Worm (Caenorhabditis elegans) whole organism, mixed stage, embryonic: ENCODE data around the gene sri-57.

Experiments used
- M03D4.4 ChIP-seq: sonication (generic microtip); optimal IDR thresholded peaks from 2 replicates; lab custom pipeline; 2017; ENCODE audit warnings: mild to moderate bottlenecking, missing genetic modification characterization, missing compliant biosample characterization
- bed-3 ChIP-seq: fragments of 200-800 bp; sonication (Bioruptor generic); optimal IDR thresholded peaks from 3 replicates; lab custom pipeline; 2018; ENCODE audit warnings: mild to moderate bottlenecking, missing genetic modification characterization, moderate library complexity, missing compliant biosample characterization
- ceh-43 ChIP-seq: fragments of 200-800 bp; sonication (Bioruptor generic); optimal IDR thresholded peaks from 2 replicates; lab custom pipeline; 2018; ENCODE audit warnings: mild to moderate bottlenecking, missing genetic modification characterization, moderate library complexity, missing compliant biosample characterization
- ceh-83 ChIP-seq: fragments of 200-800 bp; sonication (Bioruptor generic); optimal IDR thresholded peaks from 2 replicates; lab custom pipeline; 2018; ENCODE audit warnings: mild to moderate bottlenecking, missing genetic modification characterization, missing compliant biosample characterization
- ces-1 ChIP-seq: fragments of 150-350 bp; optimal IDR thresholded peaks from 2 replicates; lab custom pipeline; 2014; ENCODE audit warnings: missing biosample characterization, missing genetic modification reagents, missing genetic modification characterization
- cnd-1 ChIP-seq: fragments of 200-800 bp; sonication (Bioruptor generic); optimal IDR thresholded peaks from 2 replicates; lab custom pipeline; 2018; ENCODE audit warnings: mild to moderate bottlenecking, missing genetic modification characterization, missing compliant biosample characterization
- drap-1 ChIP-seq: fragments of 200-800 bp; sonication (Bioruptor generic); optimal IDR thresholded peaks from 3 replicates; lab custom pipeline; 2018; ENCODE audit warnings: mild to moderate bottlenecking, missing genetic modification characterization, missing compliant biosample characterization
- elt-1 ChIP-seq: sonication (generic microtip); optimal IDR thresholded peaks from 2 replicates; lab custom pipeline; 2017; ENCODE audit warnings: missing genetic modification characterization, mild to moderate bottlenecking, missing compliant biosample characterization, antibody characterized with exemption, moderate library complexity, borderline replicate concordance; ENCODE audit not compliant: insufficient read depth
- elt-3 ChIP-seq: fragments of 150-350 bp; optimal IDR thresholded peaks from 2 replicates; lab custom pipeline; 2014; ENCODE audit warnings: missing biosample characterization, missing genetic modification characterization
- flh-1 ChIP-seq: fragments of 200-800 bp; sonication (Bioruptor generic); optimal IDR thresholded peaks from 2 replicates; lab custom pipeline; 2018; ENCODE audit warnings: mild to moderate bottlenecking, missing genetic modification characterization, moderate library complexity, missing compliant biosample characterization
- ham-2 ChIP-seq: fragments of 200-800 bp; sonication (Bioruptor generic); optimal IDR thresholded peaks from 2 replicates; lab custom pipeline; 2018; ENCODE audit warnings: mild to moderate bottlenecking, missing genetic modification characterization, missing compliant biosample characterization
- hlh-1 ChIP-seq: fragments of 150-350 bp; optimal IDR thresholded peaks from 2 replicates; lab custom pipeline; 2014; ENCODE audit warnings: missing biosample characterization, missing genetic modification reagents, missing genetic modification characterization
- lin-13 ChIP-seq: fragments of 150-350 bp; optimal IDR thresholded peaks from 2 replicates; lab custom pipeline; 2014; ENCODE audit warnings: missing biosample characterization, missing genetic modification characterization
- lin-32 ChIP-seq: fragments of 200-800 bp; sonication (Bioruptor generic); optimal IDR thresholded peaks from 2 replicates; lab custom pipeline; 2018; ENCODE audit warnings: mild to moderate bottlenecking, missing genetic modification characterization, missing compliant biosample characterization
- lsy-2 ChIP-seq: fragments of 150-350 bp; optimal IDR thresholded peaks from 2 replicates; lab custom pipeline; 2014; ENCODE audit warnings: missing biosample characterization, missing genetic modification characterization
- mab-5 ChIP-seq: fragments of 150-350 bp; optimal IDR thresholded peaks from 2 replicates; lab custom pipeline; 2014; ENCODE audit warnings: missing biosample characterization, missing genetic modification characterization
- mls-2 ChIP-seq: sonication (generic microtip); optimal IDR thresholded peaks from 2 replicates; lab custom pipeline; 2016; ENCODE audit warnings: mild to moderate bottlenecking, missing genetic modification characterization, moderate library complexity, missing compliant biosample characterization
- nhr-12 ChIP-seq: fragments of 150-350 bp; optimal IDR thresholded peaks from 2 replicates; lab custom pipeline; 2014; ENCODE audit warnings: missing biosample characterization, missing genetic modification characterization
- nhr-2 ChIP-seq: fragments of 150-350 bp; optimal IDR thresholded peaks from 2 replicates; lab custom pipeline; 2014; ENCODE audit warnings: missing biosample characterization, missing genetic modification characterization
- nhr-237 ChIP-seq: fragments of 150-350 bp; optimal IDR thresholded peaks from 2 replicates; lab custom pipeline; 2014; ENCODE audit warnings: missing biosample characterization, missing genetic modification characterization
- nhr-28 ChIP-seq: fragments of 150-350 bp; optimal IDR thresholded peaks from 2 replicates; lab custom pipeline; 2014; ENCODE audit warnings: missing biosample characterization, missing genetic modification characterization
- nhr-76 ChIP-seq: sonication (generic microtip); optimal IDR thresholded peaks from 2 replicates; lab custom pipeline; 2017; ENCODE audit warnings: missing biosample characterization, missing genetic modification characterization
- pha-4 ChIP-seq: fragments of 150-350 bp; optimal IDR thresholded peaks from 2 replicates; lab custom pipeline; 2018; ENCODE audit warnings: missing biosample characterization, missing genetic modification reagents, missing genetic modification characterization
- snpc-4 ChIP-seq: fragments of 150-350 bp; optimal IDR thresholded peaks from 2 replicates; lab custom pipeline; 2014; ENCODE audit warnings: missing biosample characterization, missing genetic modification characterization
- sptf-1 ChIP-seq: sonication (generic microtip); optimal IDR thresholded peaks from 2 replicates; lab custom pipeline; 2017; ENCODE audit warnings: mild to moderate bottlenecking, missing genetic modification characterization, moderate library complexity, missing compliant biosample characterization
- tbx-8 ChIP-seq: fragments of 200-800 bp; sonication (Bioruptor generic); optimal IDR thresholded peaks from 2 replicates; lab custom pipeline; 2018; ENCODE audit warnings: mild to moderate bottlenecking, missing genetic modification characterization, moderate library complexity, missing compliant biosample characterization
- unc-120 ChIP-seq: sonication (generic microtip); optimal IDR thresholded peaks from 2 replicates; lab custom pipeline; 2017; ENCODE audit warnings: missing genetic modification characterization, missing compliant biosample characterization; ENCODE audit not compliant: poor library complexity, severe bottlenecking
- unc-39 ChIP-seq: fragments of 150-350 bp; optimal IDR thresholded peaks from 2 replicates; lab custom pipeline; 2014; ENCODE audit warnings: missing biosample characterization, missing genetic modification characterization
- unc-62 ChIP-seq: fragments of 150-350 bp; optimal IDR thresholded peaks from 2 replicates; lab custom pipeline; 2014; ENCODE audit warnings: missing biosample characterization, missing genetic modification reagents, missing genetic modification characterization
- ztf-11 ChIP-seq: fragments of 150-350 bp; optimal IDR thresholded peaks from 2 replicates; lab custom pipeline; 2014; ENCODE audit warnings: missing biosample characterization, missing genetic modification characterization

The sri-57 gene

ce11 chrII:2709942-2710341, 37.7 kb upstream of the sri-57 start, which contains the start of gene T05A8.1:
T05A8.1 (minus strand) TSS chrII:2710042.
- TF ChIP-seq nhr-76 (tag; lab: Kevin White, UChicago) (no peak), ham-2 (GFP tag; lab: Kevin White, UChicago) (no peak), lsy-2 (no peak), unc-62 (GFP tag; lab: Kevin White, UChicago) (no peak), elt-3 (tag; lab: Kevin White, UChicago) (no peak), bed-3 (GFP tag; lab: Kevin White, UChicago) (no peak), mls-2 (tag; lab: Kevin White, UChicago) (no peak), hlh-1 (tag; lab: Kevin White, UChicago) (no peak), nhr-2 (no peak), unc-39 (tag; lab: Kevin White, UChicago) (no peak), cnd-1 (tag; lab: Kevin White, UChicago) (no peak), elt-1 (no peak)

ce11 chrII:2707872-2708271, 35.7 kb upstream of the sri-57 start, which contains the start of gene Y47G7B.2:
Y47G7B.2 (minus strand) TSS chrII:2708014.
- TF ChIP-seq mab-5 (tag; lab: Kevin White, UChicago) (no peak), M03D4.4 (tag; lab: Kevin White, UChicago) (no peak), sptf-1 (tag; lab: Kevin White, UChicago) (no peak), ceh-83 (GFP tag; lab: Kevin White, UChicago) (no peak)

DNA sequence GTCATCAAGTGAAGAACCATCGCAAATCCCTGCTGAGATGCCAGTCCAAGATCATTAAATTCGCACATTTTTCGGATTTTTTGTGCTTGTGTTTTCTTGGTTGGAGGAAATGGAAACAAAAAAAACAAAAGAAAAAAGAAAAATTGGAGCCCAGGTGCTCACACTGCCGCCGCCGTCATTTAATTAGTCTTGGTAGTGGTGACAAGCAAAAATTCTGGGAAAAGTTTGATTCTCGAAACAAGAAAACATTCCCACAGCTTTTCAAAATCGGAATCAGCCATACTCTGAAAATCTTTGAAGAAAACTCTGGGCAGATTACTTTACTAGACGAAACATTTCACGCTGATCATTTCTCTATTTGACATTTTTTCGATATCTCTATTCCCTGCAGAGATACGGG, 33.0 kb upstream of the sri-57 start, which contains the start of gene srh-128:
TSS of gene srh-128 (minus strand) at position 101 of the 400 bp plus-strand sequence.
- TF ChIP-seq ztf-11 (tag; lab: Kevin White, UChicago) (no peak), flh-1 (GFP tag; lab: Kevin White, UChicago) (no peak), sptf-1 (tag; lab: Kevin White, UChicago) (no peak)

ce11 chrII:2702757-2703156, 30.5 kb upstream of the sri-57 start, which contains the start of gene sri-60:
sri-60 (minus strand) TSS chrII:2702857.
- TF ChIP-seq lin-13 (tag; lab: Kevin White, UChicago) (no peak), unc-62 (GFP tag; lab: Kevin White, UChicago) (no peak), ces-1 (GFP tag; lab: Kevin White, UChicago) (no peak), nhr-12 (no peak), sptf-1 (tag; lab: Kevin White, UChicago) (no peak), unc-39 (tag; lab: Kevin White, UChicago) (no peak), pha-4 (tag; lab: Kevin White, UChicago) (no peak), nhr-28 (tag; lab: Kevin White, UChicago) (no peak), flh-1 (GFP tag; lab: Kevin White, UChicago) (no peak), unc-120 (no peak), tbx-8 (GFP tag; lab: Kevin White, UChicago) (no peak), elt-3 (tag; lab: Kevin White, UChicago) (no peak), lsy-2 (no peak), ceh-43 (GFP tag; lab: Kevin White, UChicago) (no peak), ztf-11 (tag; lab: Kevin White, UChicago) (no peak), ham-2 (GFP tag; lab: Kevin White, UChicago) (no peak), mls-2 (tag; lab: Kevin White, UChicago) (no peak), nhr-2 (no peak), snpc-4 (tag; lab: Kevin White, UChicago) (no peak)
- TF ChIP-seq, all 35 proteins: peak for 0

DNA sequence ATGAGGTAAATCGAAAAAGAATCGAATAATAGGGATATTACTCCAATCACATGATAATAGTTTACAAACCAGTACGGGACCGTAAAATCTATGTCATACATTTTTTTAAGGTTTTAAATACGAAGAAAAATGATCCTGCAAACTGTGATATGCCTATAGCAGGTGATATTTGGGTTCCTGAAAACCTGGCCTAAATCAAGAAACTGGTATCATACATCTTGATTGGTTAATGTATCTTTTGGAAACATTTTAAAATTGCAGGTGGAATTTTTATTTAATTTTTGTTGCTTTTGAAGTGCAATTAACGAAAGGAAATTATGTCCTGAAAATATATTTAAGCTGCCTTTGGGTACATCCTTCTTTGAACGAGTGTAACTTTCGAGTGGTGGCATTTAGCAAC, 28.0 kb upstream of the sri-57 start, which contains the start of gene sri-61:
TSS of gene sri-61 (minus strand) at position 101 of the 400 bp plus-strand sequence.
- TF ChIP-seq lin-32 (GFP tag; lab: Kevin White, UChicago) (no peak), unc-120 (no peak), pha-4 (tag; lab: Kevin White, UChicago) (no peak), drap-1 (GFP tag; lab: Kevin White, UChicago) (no peak), ceh-83 (GFP tag; lab: Kevin White, UChicago) (no peak), lin-13 (tag; lab: Kevin White, UChicago) (no peak), nhr-76 (tag; lab: Kevin White, UChicago) (no peak), nhr-237 (tag; lab: Kevin White, UChicago) (no peak), tbx-8 (GFP tag; lab: Kevin White, UChicago) (no peak)
